Worm (Caenorhabditis elegans) whole organism, young adult: ENCODE results near the gene C26B9.6.

Experiments
- F55B11.4 ChIP-seq: sonication (generic microtip); optimal IDR thresholded peaks from 2 replicates; lab custom pipeline; 2016; ENCODE audit warnings: missing compliant biosample characterization, missing genetic modification characterization, borderline replicate concordance; ENCODE audit not compliant: insufficient read depth
- madf-8 ChIP-seq: fragments of 200-800 bp; sonication (Bioruptor generic); conservative IDR thresholded peaks from 2 replicates; pipeline ENCODE4 v1.3.6; 2022; ENCODE audit warnings: missing genetic modification reagents, missing genetic modification characterization, missing compliant biosample characterization
- nhr-120 ChIP-seq: fragments of 200-800 bp; sonication (Bioruptor generic); IDR thresholded peaks from 2 replicates; pipeline ENCODE4 v1.3.6; 2022; ENCODE audit warnings: missing genetic modification characterization, missing compliant biosample characterization
- nhr-80 ChIP-seq: sonication (generic microtip); optimal IDR thresholded peaks from 2 replicates; lab custom pipeline; 2016; ENCODE audit warnings: missing genetic modification characterization, missing compliant biosample characterization
- rcor-1 ChIP-seq: fragments of 200-800 bp; sonication (Bioruptor generic); IDR thresholded peaks from 2 replicates; pipeline ENCODE4 v1.3.6; 2022; ENCODE audit warnings: missing genetic modification reagents, missing genetic modification characterization, missing compliant biosample characterization
- rec-8 ChIP-seq, 2 experiments: sonication (generic microtip); optimal IDR thresholded peaks; 2 replicates each; lab custom pipeline; 2016; ENCODE audit warnings: mild to moderate bottlenecking in 2 of 2, missing genetic modification characterization in 2 of 2, missing genetic modification reagents in 2 of 2, missing genotype in 2 of 2, missing biosample characterization in 1 of 2, missing compliant biosample characterization in 1 of 2, moderate library complexity in 1 of 2

- TF ChIP-seq F55B11.4 (no peak), rcor-1 (GFP tag; lab: Robert Waterston, UW) (no peak), madf-8 (GFP tag; lab: Robert Waterston, UW) (peak; percentile 27; the same call in 1 of the 2 replicates), nhr-80 (tag; lab: Kevin White, UChicago) (no peak), rec-8 (tag; optimal IDR thresholded peaks at IDR 0.05; lab: Kevin White, UChicago) (no peak), nhr-120 (no peak)
These were observed 37.4 kb upstream of the C26B9.6 start, which contains the start of gene F35C8.8 for ce11 chrX:5372638-5373037.
